Worm (Caenorhabditis elegans) whole organism, early embryonic: ENCODE results near the gene ilys-1.

Experiments used
- F13C5.2 ChIP-seq: sonication (generic microtip); optimal IDR thresholded peaks from 2 replicates; lab custom pipeline; 2017; ENCODE audit warnings: mild to moderate bottlenecking, missing genetic modification characterization, inconsistent platforms, missing compliant biosample characterization
- ama-1 ChIP-seq: fragments of 150-350 bp; optimal IDR thresholded peaks from 2 replicates; lab custom pipeline; 2014
- ceh-13 ChIP-seq: fragments of 200-800 bp; sonication (Bioruptor generic); optimal IDR thresholded peaks from 2 replicates; lab custom pipeline; 2018; ENCODE audit warnings: mild to moderate bottlenecking, missing genetic modification characterization, missing compliant biosample characterization
- flt-1 ChIP-seq: fragments of 200-800 bp; sonication (Bioruptor generic); IDR thresholded peaks from 2 replicates; pipeline ENCODE4 v1.3.6; 2022; ENCODE audit warnings: missing genetic modification characterization, missing compliant biosample characterization
- scrt-1 ChIP-seq: fragments of 200-800 bp; sonication (Bioruptor generic); IDR thresholded peaks from 2 replicates; pipeline ENCODE4 v1.3.6; 2022; ENCODE audit warnings: missing genetic modification characterization, missing compliant biosample characterization
- sea-1 ChIP-seq: fragments of 200-800 bp; sonication (Bioruptor generic); conservative IDR thresholded peaks from 2 replicates; pipeline ENCODE4 v1.3.6; 2022; ENCODE audit warnings: missing genetic modification characterization, missing compliant biosample characterization

ce11 chrIV:2507824-2508223 lies 37.6 kb downstream of the ilys-1 start, which contains the start of gene Y69A2AR.22:
- no peak for TF ChIP-seq flt-1 (GFP tag; lab: Robert Waterston, UW)
- no peak for TF ChIP-seq sea-1 (GFP tag; lab: Robert Waterston, UW)
- TF ChIP-seq F13C5.2 = no peak
- no peak for TF ChIP-seq scrt-1 (GFP tag; lab: Robert Waterston, UW)
- TF ChIP-seq ceh-13 = no peak
- no peak for TF ChIP-seq ama-1 (lab: Kevin White, UChicago)
